Worm (Caenorhabditis elegans): Measurements from ENCODE around the gene C06E1.1.

DNA sequence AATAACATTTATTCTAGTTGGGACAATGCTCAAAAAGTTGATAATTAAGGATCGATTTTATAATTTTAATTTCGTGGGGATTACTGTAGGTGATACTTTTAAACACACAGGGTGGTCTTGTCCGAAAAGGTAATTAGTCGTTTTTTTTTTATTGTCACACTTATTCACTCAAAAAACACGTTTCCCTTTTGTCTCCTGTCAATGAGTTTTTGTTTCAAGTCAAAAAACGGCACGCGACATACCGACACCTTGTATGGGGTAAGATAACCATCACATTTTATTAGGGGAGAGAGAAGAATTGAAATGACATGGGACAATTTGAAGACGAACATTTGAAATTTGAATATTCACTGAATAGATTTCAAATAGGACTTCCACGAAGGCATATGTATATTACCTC is 19.5 kb downstream of the C06E1.1 start:
- TF ChIP-seq nhr-6 (tag; optimal IDR thresholded peaks at IDR 0.05) (no peak), nhr-237 (tag; optimal IDR thresholded peaks at IDR 0.05) (no peak), ztf-11 (tag; optimal IDR thresholded peaks at IDR 0.05) (no peak), R02D3.7 (tag; optimal IDR thresholded peaks at IDR 0.05) (no peak), snpc-4 (tag; optimal IDR thresholded peaks at IDR 0.05) (no peak), elt-1 (tag; optimal IDR thresholded peaks at IDR 0.05) (no peak)
